Worm (Caenorhabditis elegans): ENCODE data around the gene F46G10.4.

DNA sequence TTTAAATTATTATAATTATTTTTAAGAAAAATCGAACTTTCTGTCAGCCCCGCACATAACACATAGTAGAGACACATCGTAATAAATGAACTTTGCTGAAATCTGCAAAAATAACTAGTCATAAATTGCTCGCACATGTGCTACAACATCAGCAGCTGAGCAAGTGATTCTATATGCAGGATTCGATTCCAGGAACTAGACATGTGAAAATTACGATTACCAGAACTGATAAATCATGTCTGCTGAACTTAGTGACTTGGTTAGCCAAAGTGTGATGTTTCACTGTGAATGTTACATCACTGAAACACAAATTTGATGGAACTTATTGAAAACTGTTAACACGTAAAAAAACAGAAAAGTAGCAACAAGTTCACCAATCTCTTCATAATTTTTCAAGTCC is 13.4 kb downstream of the F46G10.4 start:
- TF ChIP-seq pqm-1 (tag; optimal IDR thresholded peaks at IDR 0.05) (no peak), nhr-28 (tag; optimal IDR thresholded peaks at IDR 0.05) (no peak), gei-8 (GFP tag; optimal IDR thresholded peaks at IDR 0.05) (no peak), fos-1 (tag; optimal IDR thresholded peaks at IDR 0.05) (no peak), nhr-237 (tag; optimal IDR thresholded peaks at IDR 0.05) (no peak), lin-13 (GFP tag; optimal IDR thresholded peaks at IDR 0.05) (no peak), unc-130 (GFP tag; optimal IDR thresholded peaks at IDR 0.05) (no peak), skn-1 (tag; optimal IDR thresholded peaks at IDR 0.05) (no peak), lsy-2 (tag; optimal IDR thresholded peaks at IDR 0.05) (no peak)
